Worm (Caenorhabditis elegans) whole organism, young adult: ENCODE measurements around the gene T21C9.9.

Experiments used
- K11D2.4 ChIP-seq: fragments of 200-800 bp; sonication (Bioruptor generic); IDR thresholded peaks from 2 replicates; pipeline ENCODE4 v1.3.6; 2022; ENCODE audit warnings: missing genetic modification reagents, missing genetic modification characterization, missing compliant biosample characterization
- akir-1 ChIP-seq: fragments of 200-800 bp; sonication (Bioruptor generic); optimal IDR thresholded peaks from 2 replicates; lab custom pipeline; 2018; ENCODE audit warnings: mild to moderate bottlenecking, missing genetic modification characterization, moderate library complexity, missing compliant biosample characterization
- ama-1 ChIP-seq, 3 experiments: fragments of 150-350 bp in 1 of 3; sonication (generic microtip) in 2 of 3; optimal IDR thresholded peaks; 2 replicates each; lab custom pipeline; 2014 to 2018; ENCODE audit warnings: missing biosample characterization in 2 of 3, missing genetic modification characterization in 2 of 3, missing genetic modification reagents in 2 of 3
- attf-5 ChIP-seq: fragments of 200-800 bp; sonication (Bioruptor generic); optimal IDR thresholded peaks from 2 replicates; lab custom pipeline; 2018; ENCODE audit warnings: mild to moderate bottlenecking, missing genetic modification characterization, missing compliant biosample characterization
- dpl-1 ChIP-seq: fragments of 150-350 bp; optimal IDR thresholded peaks from 2 replicates; lab custom pipeline; 2014; ENCODE audit warnings: missing biosample characterization, missing genetic modification reagents, missing genetic modification characterization
- ekl-4 ChIP-seq: fragments of 200-800 bp; sonication (Bioruptor generic); IDR thresholded peaks from 2 replicates; pipeline ENCODE4 v1.3.6; 2022; ENCODE audit warnings: missing genetic modification reagents, missing genetic modification characterization, missing compliant biosample characterization
- lsl-1 ChIP-seq: fragments of 200-800 bp; sonication (Bioruptor generic); optimal IDR thresholded peaks from 2 replicates; lab custom pipeline; 2018; ENCODE audit warnings: mild to moderate bottlenecking, missing genetic modification characterization, moderate library complexity, missing compliant biosample characterization
- nhr-80 ChIP-seq: sonication (generic microtip); optimal IDR thresholded peaks from 2 replicates; lab custom pipeline; 2016; ENCODE audit warnings: missing genetic modification characterization, missing compliant biosample characterization
- pha-4 ChIP-seq: fragments of 150-350 bp; sonication (generic microtip); optimal IDR thresholded peaks from 2 replicates; lab custom pipeline; 2014; ENCODE audit warnings: missing biosample characterization, missing genetic modification reagents, missing genetic modification characterization
- ztf-6 ChIP-seq: fragments of 200-800 bp; sonication (Bioruptor generic); IDR thresholded peaks from 2 replicates; pipeline ENCODE4 v1.3.6; 2022; ENCODE audit warnings: missing genetic modification reagents, missing genetic modification characterization, missing compliant biosample characterization

- TF ChIP-seq akir-1 (no peak), ama-1 (optimal IDR thresholded peaks at IDR 0.05; lab: Kevin White, UChicago) (no peak), ama-1 (GFP tag; optimal IDR thresholded peaks at IDR 0.05; lab: Kevin White, UChicago) (no peak), nhr-80 (tag; lab: Kevin White, UChicago) (no peak), lsl-1 (GFP tag; lab: Kevin White, UChicago) (no peak), ztf-6 (GFP tag; lab: Robert Waterston, UW) (no peak), attf-5 (no peak), ekl-4 (GFP tag; lab: Robert Waterston, UW) (no peak), dpl-1 (GFP tag; lab: Kevin White, UChicago) (no peak), K11D2.4 (GFP tag; lab: Robert Waterston, UW) (no peak), pha-4 (tag; lab: Kevin White, UChicago) (no peak)
Observed at ce11 chrV:10615496-10615895, 23.1 kb upstream of the T21C9.9 start, which contains the start of gene H09F14.1.
